Worm (Caenorhabditis elegans): ENCODE data around the gene srr-2.

DNA sequence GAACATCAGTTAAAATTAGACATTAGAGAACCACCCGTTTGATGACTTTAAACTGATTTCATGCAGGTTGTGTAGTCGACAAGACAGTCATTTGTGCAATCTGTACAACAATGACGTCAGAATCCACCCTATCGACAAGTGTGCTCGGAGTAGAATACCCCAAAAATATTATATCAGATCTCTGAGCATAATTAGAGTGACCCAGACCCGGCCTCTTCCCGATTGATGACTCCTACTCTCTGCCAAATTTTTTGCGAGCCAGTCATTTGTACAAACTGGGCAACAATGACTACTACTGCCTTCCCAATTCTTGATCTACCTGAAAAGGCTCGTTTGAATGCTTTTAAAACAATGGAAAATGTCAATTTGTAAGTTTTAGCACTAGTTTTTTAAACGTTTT lies 23.2 kb upstream of the srr-2 start, which contains the start of the genes fbxb-115 and fbxb-1:
- TF ChIP-seq hnd-1 (tag; optimal IDR thresholded peaks at IDR 0.05) (no peak), tbx-37 (GFP tag; conservative IDR thresholded peaks at IDR 0.05) (no peak), hmg-4 (GFP tag; optimal IDR thresholded peaks at IDR 0.05) (no peak), ceh-36 (tag; optimal IDR thresholded peaks at IDR 0.05) (no peak), tra-4 (tag; optimal IDR thresholded peaks at IDR 0.05) (no peak), aly-1 (tag; optimal IDR thresholded peaks at IDR 0.05) (no peak), flt-1 (GFP tag; IDR thresholded peaks at IDR 0.05) (no peak), pes-1 (GFP tag; IDR thresholded peaks at IDR 0.05) (no peak), ets-7 (tag; optimal IDR thresholded peaks at IDR 0.05) (no peak), F13C5.2 (tag; optimal IDR thresholded peaks at IDR 0.05) (no peak), ama-1 (optimal IDR thresholded peaks at IDR 0.05) (no peak)
